Fruit fly (Drosophila melanogaster) whole organism, prepupa: ENCODE measurements around the gene CG3117.

Experiments used
- Blimp-1 ChIP-seq: fragments of 200-800 bp; sonication (Bioruptor generic); optimal IDR thresholded peaks from 3 replicates; lab custom pipeline; 2017; ENCODE audit warnings: missing biosample characterization, missing genetic modification characterization, mild to moderate bottlenecking, moderate library complexity, missing genetic modification reagents
- CG10631 ChIP-seq: fragments of 200-800 bp; sonication (Bioruptor generic); optimal IDR thresholded peaks from 2 replicates; lab custom pipeline; 2016; ENCODE audit warnings: missing biosample characterization, missing genetic modification characterization
- CG11762 ChIP-seq: fragments of 200-800 bp; sonication (Bioruptor generic); optimal IDR thresholded peaks from 3 replicates; lab custom pipeline; 2016; ENCODE audit warnings: missing biosample characterization, missing genetic modification characterization; ENCODE audit not compliant: insufficient read depth
- CG11902 ChIP-seq: fragments of 200-800 bp; sonication (Bioruptor generic); optimal IDR thresholded peaks from 3 replicates; lab custom pipeline; 2016; ENCODE audit warnings: missing biosample characterization, missing genetic modification characterization
- CG15336 ChIP-seq: fragments of 200-800 bp; sonication (Bioruptor generic); IDR thresholded peaks from 2 replicates; pipeline ENCODE4 v1.3.6; 2022; ENCODE audit warnings: missing biosample characterization, missing genetic modification characterization
- CG1621 ChIP-seq: fragments of 200-800 bp; sonication (Bioruptor generic); optimal IDR thresholded peaks from 3 replicates; lab custom pipeline; 2018; ENCODE audit warnings: missing biosample characterization, mild to moderate bottlenecking, missing genetic modification characterization
- CG3032 ChIP-seq: fragments of 200-800 bp; optimal IDR thresholded peaks from 2 replicates; lab custom pipeline; 2019; ENCODE audit warnings: missing biosample characterization, mild to moderate bottlenecking, missing genetic modification characterization, moderate library complexity
- CG31627 ChIP-seq: fragments of 200-800 bp; sonication (Bioruptor generic); optimal IDR thresholded peaks from 3 replicates; lab custom pipeline; 2016; ENCODE audit warnings: missing biosample characterization, missing genetic modification characterization
- CG32006 ChIP-seq: fragments of 200-800 bp; sonication (Bioruptor generic); optimal IDR thresholded peaks from 3 replicates; lab custom pipeline; 2017; ENCODE audit warnings: missing biosample characterization, mild to moderate bottlenecking, missing genetic modification characterization
- CG34406 ChIP-seq: fragments of 200-800 bp; sonication (Bioruptor generic); optimal IDR thresholded peaks from 3 replicates; lab custom pipeline; 2016; ENCODE audit warnings: missing biosample characterization, missing genetic modification characterization
- CG6163 ChIP-seq: fragments of 200-800 bp; sonication (Bioruptor generic); IDR thresholded peaks from 3 replicates; pipeline ENCODE4 v1.3.6; 2022; ENCODE audit warnings: missing biosample characterization, missing genetic modification characterization
- CG6276 ChIP-seq: fragments of 200-800 bp; sonication (Bioruptor generic); optimal IDR thresholded peaks from 2 replicates; lab custom pipeline; 2017; ENCODE audit warnings: missing biosample characterization, mild to moderate bottlenecking, missing genetic modification characterization
- CG6792 ChIP-seq: fragments of 200-800 bp; sonication (Bioruptor generic); optimal IDR thresholded peaks from 3 replicates; lab custom pipeline; 2016; ENCODE audit warnings: missing biosample characterization, missing genetic modification characterization
- CG6854 ChIP-seq: fragments of 200-800 bp; sonication (Bioruptor generic); optimal IDR thresholded peaks from 2 replicates; lab custom pipeline; 2017; ENCODE audit warnings: missing biosample characterization, mild to moderate bottlenecking, missing genetic modification characterization
- CG7368 ChIP-seq: fragments of 200-800 bp; sonication (Bioruptor generic); optimal IDR thresholded peaks from 3 replicates; lab custom pipeline; 2016; ENCODE audit warnings: missing biosample characterization, missing genetic modification characterization
- CG8119 ChIP-seq: fragments of 200-800 bp; sonication (Bioruptor generic); IDR thresholded peaks from 3 replicates; pipeline ENCODE4 v1.3.6; 2022; ENCODE audit warnings: missing biosample characterization, missing genetic modification characterization
- CG8319 ChIP-seq: fragments of 200-800 bp; sonication (Bioruptor generic); optimal IDR thresholded peaks from 3 replicates; lab custom pipeline; 2016; ENCODE audit warnings: missing biosample characterization, missing genetic modification characterization
- CG8632 ChIP-seq: fragments of 200-800 bp; sonication (Bioruptor generic); optimal IDR thresholded peaks from 3 replicates; lab custom pipeline; 2016; ENCODE audit warnings: missing biosample characterization, missing genetic modification characterization
- CG9139 ChIP-seq: fragments of 200-800 bp; sonication (Bioruptor generic); optimal IDR thresholded peaks from 3 replicates; lab custom pipeline; 2017; ENCODE audit warnings: missing biosample characterization, mild to moderate bottlenecking, missing genetic modification characterization
- Eip75B ChIP-seq: fragments of 200-800 bp; sonication (Bioruptor generic); optimal IDR thresholded peaks from 3 replicates; lab custom pipeline; 2016; ENCODE audit warnings: missing biosample characterization, missing genetic modification characterization
- Eip78C ChIP-seq: fragments of 200-800 bp; sonication (Bioruptor generic); peaks from one replicate; lab custom pipeline; 2016; ENCODE audit warnings: missing biosample characterization, missing genetic modification characterization
- Eip93F ChIP-seq: fragments of 200-800 bp; sonication (Bioruptor generic); optimal IDR thresholded peaks from 2 replicates; lab custom pipeline; 2016; ENCODE audit warnings: missing biosample characterization, mild to moderate bottlenecking, missing genetic modification characterization
- Ets96B ChIP-seq: fragments of 200-800 bp; optimal IDR thresholded peaks from 2 replicates; lab custom pipeline; 2019; ENCODE audit warnings: missing biosample characterization, mild to moderate bottlenecking, missing genetic modification characterization, moderate library complexity
- Gug ChIP-seq: fragments of 200-800 bp; sonication (Bioruptor generic); IDR thresholded peaks from 2 replicates; pipeline ENCODE4 v1.3.6; 2022; ENCODE audit warnings: missing biosample characterization, missing genetic modification characterization
- Hr38 ChIP-seq: sonication (Bioruptor generic); optimal IDR thresholded peaks from 2 replicates; lab custom pipeline; 2016; ENCODE audit warnings: missing biosample characterization, missing genetic modification characterization
- Hr4 ChIP-seq: fragments of 200-800 bp; sonication (Bioruptor generic); optimal IDR thresholded peaks from 3 replicates; lab custom pipeline; 2016; ENCODE audit warnings: missing biosample characterization, missing genetic modification characterization
- Lpt ChIP-seq: fragments of 200-800 bp; sonication (Bioruptor generic); optimal IDR thresholded peaks from 3 replicates; lab custom pipeline; 2016; ENCODE audit warnings: missing biosample characterization, missing genetic modification characterization
- Smox ChIP-seq: fragments of 200-800 bp; sonication (Bioruptor generic); optimal IDR thresholded peaks from 3 replicates; lab custom pipeline; 2016; ENCODE audit warnings: missing biosample characterization, missing genetic modification characterization
- acj6 ChIP-seq: fragments of 200-800 bp; sonication (Bioruptor generic); optimal IDR thresholded peaks from 3 replicates; lab custom pipeline; 2016; ENCODE audit warnings: missing biosample characterization, missing genetic modification characterization
- cyc ChIP-seq: fragments of 200-800 bp; sonication (Bioruptor generic); optimal IDR thresholded peaks from 3 replicates; lab custom pipeline; 2016; ENCODE audit warnings: missing biosample characterization, missing genetic modification characterization
- dsx ChIP-seq: fragments of 200-800 bp; optimal IDR thresholded peaks from 3 replicates; lab custom pipeline; 2019; ENCODE audit warnings: missing biosample characterization, mild to moderate bottlenecking, missing genetic modification characterization, moderate library complexity; ENCODE audit not compliant: poor library complexity, severe bottlenecking
- eg ChIP-seq: fragments of 200-800 bp; sonication (Bioruptor generic); IDR thresholded peaks from 3 replicates; pipeline ENCODE4 v1.3.6; 2022; ENCODE audit warnings: missing biosample characterization, missing genetic modification characterization
- esn ChIP-seq: fragments of 200-800 bp; sonication (Bioruptor generic); optimal IDR thresholded peaks from 2 replicates; lab custom pipeline; 2016; ENCODE audit warnings: missing biosample characterization, mild to moderate bottlenecking, missing genetic modification characterization, moderate library complexity
- fd59A ChIP-seq: fragments of 200-800 bp; sonication (Bioruptor generic); optimal IDR thresholded peaks from 2 replicates; lab custom pipeline; 2017; ENCODE audit warnings: missing biosample characterization, mild to moderate bottlenecking, missing genetic modification characterization, missing genetic modification reagents
- fd85E ChIP-seq: fragments of 200-800 bp; sonication (Bioruptor generic); optimal IDR thresholded peaks from 3 replicates; lab custom pipeline; 2016; ENCODE audit warnings: missing biosample characterization, missing genetic modification characterization
- net ChIP-seq: fragments of 200-800 bp; sonication (Bioruptor generic); optimal IDR thresholded peaks from 3 replicates; lab custom pipeline; 2016; ENCODE audit warnings: missing biosample characterization, missing genetic modification characterization
- pdm3 ChIP-seq: fragments of 200-800 bp; sonication (Bioruptor generic); optimal IDR thresholded peaks from 3 replicates; lab custom pipeline; 2016; ENCODE audit warnings: missing biosample characterization, missing genetic modification characterization
- ss ChIP-seq, 2 experiments: fragments of 200-800 bp; sonication (Bioruptor generic); optimal IDR thresholded peaks; 2 replicates in 1 of 2; 3 replicates in 1 of 2; lab custom pipeline; 2017 to 2018; ENCODE audit warnings: mild to moderate bottlenecking in 2 of 2, missing biosample characterization in 2 of 2, missing genetic modification characterization in 2 of 2, moderate library complexity in 1 of 2
- vri ChIP-seq: fragments of 200-800 bp; sonication (Bioruptor generic); optimal IDR thresholded peaks from 3 replicates; lab custom pipeline; 2016; ENCODE audit warnings: missing biosample characterization, mild to moderate bottlenecking, missing genetic modification characterization

CG3117 gene

DNA sequence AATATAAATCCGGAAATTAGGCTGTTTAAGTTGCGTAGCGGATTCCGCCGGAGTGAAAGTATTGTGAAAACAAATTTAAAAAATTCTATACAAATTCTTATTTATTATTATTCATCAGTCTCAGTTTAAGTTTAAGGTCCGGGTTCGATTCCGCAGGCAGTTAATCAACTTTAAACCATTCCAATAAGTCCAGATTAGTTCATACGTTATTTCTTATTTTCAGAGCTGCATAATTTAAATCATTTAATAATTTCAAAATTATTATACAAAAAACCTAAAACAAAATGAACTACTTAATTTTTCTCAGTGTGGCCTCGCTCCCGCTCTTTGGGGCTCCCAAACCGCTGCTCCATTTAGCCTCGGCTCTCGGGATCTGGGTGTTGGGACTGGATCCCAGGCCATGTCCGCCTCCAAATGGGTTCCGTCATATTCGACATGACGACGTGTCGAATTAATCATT is 16.6 kb downstream of the CG3117 start (continued):
- TF ChIP-seq CG8632 (GFP tag; lab: Kevin White, UChicago) = peak; percentile 93
- peak; percentile 90 for TF ChIP-seq Smox
- TF ChIP-seq Blimp-1 = peak; percentile 71
- TF ChIP-seq CG6276 (GFP tag; lab: Kevin White, UChicago) = peak; percentile 96
- TF ChIP-seq Gug (GFP tag; lab: Robert Waterston, UW) = peak; percentile 82
- TF ChIP-seq CG11902 (GFP tag; lab: Kevin White, UChicago) = peak; percentile 82
- peak; percentile 93 for TF ChIP-seq CG6792 (GFP tag; lab: Kevin White, UChicago)
- TF ChIP-seq CG15336 (GFP tag; lab: Robert Waterston, UW) = peak; percentile 90
- peak; percentile 84 for TF ChIP-seq Eip93F (GFP tag; lab: Kevin White, UChicago)
- TF ChIP-seq CG10631 = peak; percentile 94
- peak; percentile 85 for TF ChIP-seq CG31627 (GFP tag; lab: Kevin White, UChicago)
- TF ChIP-seq Eip75B (GFP tag; lab: Kevin White, UChicago) = peak; percentile 91
- TF ChIP-seq Hr4 (GFP tag; lab: Kevin White, UChicago) = peak; percentile 93
- peak; percentile 95 for TF ChIP-seq CG3032 (tag; lab: Kevin White, UChicago)
- TF ChIP-seq fd59A (GFP tag; lab: Kevin White, UChicago) = peak; percentile 97
- peak; percentile 98 for TF ChIP-seq CG32006 (GFP tag; lab: Kevin White, UChicago)
- peak; percentile 95 for TF ChIP-seq acj6 (GFP tag; lab: Kevin White, UChicago)
- TF ChIP-seq Hr38 = no peak
- TF ChIP-seq CG11762 = peak; percentile 92
- TF ChIP-seq CG1621 = peak; percentile 53
- peak; percentile 96 for TF ChIP-seq esn (GFP tag; lab: Kevin White, UChicago)
- peak; percentile 84 for TF ChIP-seq CG6854 (GFP tag; lab: Kevin White, UChicago)
- TF ChIP-seq fd85E = peak; percentile 77
- TF ChIP-seq CG6163 (GFP tag; lab: Robert Waterston, UW) = peak; percentile 81
- peak; percentile 93 for TF ChIP-seq CG34406
- peak; percentile 83 for TF ChIP-seq cyc (GFP tag; lab: Kevin White, UChicago)
- TF ChIP-seq eg = peak; percentile 81
- TF ChIP-seq net = peak; percentile 94
- peak; percentile 95 to 96 for TF ChIP-seq ss (GFP tag; optimal IDR thresholded peaks at IDR 0.05; lab: Kevin White, UChicago)
- peak; percentile 90 for TF ChIP-seq Lpt (GFP tag; lab: Kevin White, UChicago)
- TF ChIP-seq CG8319 (GFP tag; lab: Kevin White, UChicago) = peak; percentile 81
- peak; percentile 89 for TF ChIP-seq dsx (GFP tag; lab: Kevin White, UChicago)
- peak; percentile 89 for TF ChIP-seq pdm3 (GFP tag; lab: Kevin White, UChicago)
- TF ChIP-seq CG9139 = peak; percentile 87
- peak; percentile 94 for TF ChIP-seq CG8119 (GFP tag; lab: Robert Waterston, UW)
- TF ChIP-seq CG7368 (GFP tag; lab: Kevin White, UChicago) = peak; percentile 75
- TF ChIP-seq Ets96B (tag; lab: Kevin White, UChicago) = peak; percentile 91
- peak; percentile 78 for TF ChIP-seq vri

DNA sequence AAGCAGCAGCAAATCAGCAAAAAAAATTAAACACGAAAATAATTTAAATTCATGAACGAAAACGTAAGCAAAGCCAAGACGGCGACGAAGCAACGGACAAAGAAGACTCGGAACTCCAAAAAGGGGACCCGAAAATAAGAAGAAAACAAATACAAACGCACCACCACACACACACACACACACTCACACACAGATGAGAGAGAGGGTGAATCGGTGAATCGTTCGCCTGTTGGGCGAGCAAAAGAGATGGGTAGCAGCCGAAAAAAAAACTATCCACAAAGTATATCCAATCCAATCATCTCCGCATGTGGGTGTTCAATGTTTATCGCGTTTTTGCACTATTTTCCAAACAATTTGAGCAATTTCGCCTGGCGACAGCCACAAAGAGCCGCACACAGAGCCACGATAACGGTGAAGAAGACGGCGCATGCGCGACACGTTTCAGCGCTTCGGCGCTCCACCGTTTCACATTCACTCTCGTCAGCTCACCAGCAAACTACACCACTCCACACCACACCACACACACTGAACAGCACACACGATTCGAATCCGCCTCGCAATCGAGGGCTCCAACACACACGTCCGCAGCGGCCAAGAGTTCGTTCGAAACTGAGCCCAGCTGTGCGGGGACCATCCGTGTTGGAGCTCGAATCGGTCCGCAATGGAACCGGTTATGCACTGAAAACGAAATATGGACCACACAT is 17.2 kb downstream of the CG3117 start, which contains the start of gene Duox:
Duox (minus strand) TSS at position 612 of the 704 bp plus-strand sequence.
- TF ChIP-seq Eip78C (GFP tag; lab: Kevin White, UChicago) (peak; percentile 16), ss (GFP tag; optimal IDR thresholded peaks at IDR 0.05; lab: Kevin White, UChicago) (no peak)
